Worm (Caenorhabditis elegans) whole organism, L2 larva: ENCODE measurements around the gene srbc-5.

Experiments used
- C34F6.9 ChIP-seq: fragments of 150-350 bp; optimal IDR thresholded peaks from 2 replicates; lab custom pipeline; 2014; ENCODE audit warnings: missing biosample characterization, missing genetic modification characterization
- R02D3.7 ChIP-seq: fragments of 150-350 bp; optimal IDR thresholded peaks from 2 replicates; lab custom pipeline; 2014; ENCODE audit warnings: missing biosample characterization, missing genetic modification characterization
- Y55F3AM.14 ChIP-seq: fragments of 200-800 bp; sonication (Bioruptor generic); optimal IDR thresholded peaks from 2 replicates; lab custom pipeline; 2018; ENCODE audit warnings: mild to moderate bottlenecking, missing genetic modification characterization, missing compliant biosample characterization
- aly-2 ChIP-seq: fragments of 150-350 bp; optimal IDR thresholded peaks from 2 replicates; lab custom pipeline; 2014; ENCODE audit warnings: missing biosample characterization, missing genetic modification characterization
- ama-1 ChIP-seq: fragments of 150-350 bp; optimal IDR thresholded peaks from 2 replicates; lab custom pipeline; 2018; ENCODE audit warnings: inconsistent platforms
- blmp-1 ChIP-seq: sonication (generic microtip); optimal IDR thresholded peaks from 2 replicates; lab custom pipeline; 2017; ENCODE audit warnings: missing genetic modification characterization, mild to moderate bottlenecking, missing compliant biosample characterization, antibody characterized with exemption, moderate library complexity; ENCODE audit not compliant: insufficient read depth
- ceh-16 ChIP-seq: fragments of 150-350 bp; optimal IDR thresholded peaks from 2 replicates; lab custom pipeline; 2014; ENCODE audit warnings: missing biosample characterization, missing genetic modification characterization
- ceh-82 ChIP-seq: fragments of 150-350 bp; optimal IDR thresholded peaks from 2 replicates; lab custom pipeline; 2014; ENCODE audit warnings: missing biosample characterization, missing genetic modification characterization
- crh-2 ChIP-seq: sonication (generic microtip); optimal IDR thresholded peaks from 2 replicates; lab custom pipeline; 2017; ENCODE audit warnings: missing biosample characterization, missing genetic modification characterization
- elt-3 ChIP-seq: sonication (generic microtip); optimal IDR thresholded peaks from 2 replicates; lab custom pipeline; 2017; ENCODE audit warnings: missing biosample characterization, missing genetic modification characterization
- fos-1 ChIP-seq: fragments of 150-350 bp; optimal IDR thresholded peaks from 2 replicates; lab custom pipeline; 2014; ENCODE audit warnings: missing biosample characterization, missing genetic modification characterization
- lin-13 ChIP-seq: fragments of 150-350 bp; optimal IDR thresholded peaks from 2 replicates; lab custom pipeline; 2014; ENCODE audit warnings: missing biosample characterization, missing genetic modification reagents, missing genetic modification characterization
- mbf-1 ChIP-seq: sonication (generic microtip); optimal IDR thresholded peaks from 2 replicates; lab custom pipeline; 2017; ENCODE audit warnings: missing biosample characterization, missing genetic modification characterization
- nhr-10 ChIP-seq: sonication (generic microtip); optimal IDR thresholded peaks from 2 replicates; lab custom pipeline; 2017; ENCODE audit warnings: missing biosample characterization, missing genetic modification characterization
- nhr-11 ChIP-seq: fragments of 150-350 bp; optimal IDR thresholded peaks from 2 replicates; lab custom pipeline; 2014; ENCODE audit warnings: missing biosample characterization, missing genetic modification characterization
- nhr-129 ChIP-seq: fragments of 150-350 bp; optimal IDR thresholded peaks from 2 replicates; lab custom pipeline; 2014; ENCODE audit warnings: missing biosample characterization, missing genetic modification characterization
- nhr-21 ChIP-seq: fragments of 150-350 bp; optimal IDR thresholded peaks from 2 replicates; lab custom pipeline; 2014; ENCODE audit warnings: missing biosample characterization, missing genetic modification characterization
- nhr-237 ChIP-seq: fragments of 150-350 bp; optimal IDR thresholded peaks from 2 replicates; lab custom pipeline; 2014; ENCODE audit warnings: missing biosample characterization, missing genetic modification characterization
- nhr-25 ChIP-seq: fragments of 150-350 bp; sonication (generic microtip); optimal IDR thresholded peaks from 3 replicates; lab custom pipeline; 2014; ENCODE audit warnings: missing biosample characterization, missing genetic modification characterization
- nhr-6 ChIP-seq: fragments of 150-350 bp; optimal IDR thresholded peaks from 2 replicates; lab custom pipeline; 2014; ENCODE audit warnings: missing biosample characterization, missing genetic modification characterization
- nhr-77 ChIP-seq: fragments of 150-350 bp; optimal IDR thresholded peaks from 2 replicates; lab custom pipeline; 2014; ENCODE audit warnings: missing biosample characterization, missing genetic modification characterization
- peb-1 ChIP-seq: fragments of 150-350 bp; optimal IDR thresholded peaks from 2 replicates; lab custom pipeline; 2014; ENCODE audit warnings: missing biosample characterization, missing genetic modification characterization
- sem-4 ChIP-seq: fragments of 150-350 bp; optimal IDR thresholded peaks from 2 replicates; lab custom pipeline; 2014; ENCODE audit warnings: missing biosample characterization, missing genetic modification reagents, missing genetic modification characterization
- skn-1 ChIP-seq: sonication (generic microtip); optimal IDR thresholded peaks from 2 replicates; lab custom pipeline; 2017; ENCODE audit warnings: missing biosample characterization, missing genetic modification characterization
- sma-9 ChIP-seq, 2 experiments: fragments of 150-350 bp in 1 of 2; sonication (generic microtip) in 1 of 2; optimal IDR thresholded peaks; 2 replicates each; lab custom pipeline; 2014 to 2016; ENCODE audit warnings: missing genetic modification characterization in 2 of 2, mild to moderate bottlenecking in 1 of 2, missing biosample characterization in 1 of 2, missing compliant biosample characterization in 1 of 2, missing genetic modification reagents in 1 of 2, moderate library complexity in 1 of 2
- snpc-4 ChIP-seq: fragments of 150-350 bp; optimal IDR thresholded peaks from 2 replicates; lab custom pipeline; 2014; ENCODE audit warnings: missing biosample characterization, missing genetic modification characterization
- unc-39 ChIP-seq: fragments of 150-350 bp; optimal IDR thresholded peaks from 2 replicates; lab custom pipeline; 2014; ENCODE audit warnings: missing biosample characterization, missing genetic modification characterization
- unc-55 ChIP-seq: fragments of 150-350 bp; sonication (generic microtip); optimal IDR thresholded peaks from 3 replicates; lab custom pipeline; 2014; ENCODE audit warnings: missing biosample characterization, missing genetic modification reagents, missing genetic modification characterization
- zag-1 ChIP-seq: fragments of 150-350 bp; optimal IDR thresholded peaks from 2 replicates; lab custom pipeline; 2014; ENCODE audit warnings: missing biosample characterization, missing genetic modification characterization
- ztf-1 ChIP-seq: fragments of 200-800 bp; sonication (Bioruptor generic); conservative IDR thresholded peaks from 2 replicates; pipeline ENCODE4 v1.3.6; 2022; ENCODE audit warnings: missing genetic modification characterization, missing compliant biosample characterization

Gene srbc-5

ce11 chrV:3236610-3237009, 23.6 kb upstream of the srbc-5 start, which contains the start of the genes K08D9.9 and str-16:
K08D9.9 (minus strand) TSS chrV:3236710.
str-16 (plus strand) TSS chrV:3236875.
- TF ChIP-seq sem-4 (tag; lab: Kevin White, UChicago) = no peak
- TF ChIP-seq nhr-25 (tag; lab: Kevin White, UChicago) = no peak

ce11 chrV:3241175-3241574, 19.0 kb upstream of the srbc-5 start, which contains the start of gene srj-11:
srj-11 (plus strand) TSS chrV:3241424.
- TF ChIP-seq zag-1 (tag; lab: Kevin White, UChicago) (no peak), skn-1 (tag; lab: Kevin White, UChicago) (no peak), sem-4 (tag; lab: Kevin White, UChicago) (no peak), nhr-25 (tag; lab: Kevin White, UChicago) (no peak), lin-13 (GFP tag; lab: Kevin White, UChicago) (no peak), sma-9 (GFP tag; optimal IDR thresholded peaks at IDR 0.05; lab: Kevin White, UChicago) (no peak), sma-9 (tag; optimal IDR thresholded peaks at IDR 0.05; lab: Kevin White, UChicago) (no peak), snpc-4 (tag; lab: Kevin White, UChicago) (no peak), nhr-10 (tag; lab: Kevin White, UChicago) (no peak), Y55F3AM.14 (GFP tag; lab: Kevin White, UChicago) (no peak)

- no peak for TF ChIP-seq crh-2 (tag; lab: Kevin White, UChicago)
- no peak for TF ChIP-seq nhr-11
- no peak for TF ChIP-seq mbf-1 (tag; lab: Kevin White, UChicago)
- no peak for TF ChIP-seq nhr-25 (tag; lab: Kevin White, UChicago)
- TF ChIP-seq nhr-129 = no peak
- no peak for TF ChIP-seq aly-2 (tag; lab: Kevin White, UChicago)
These were observed 17.2 kb upstream of the srbc-5 start, which contains the start of gene gst-23 for ce11 chrV:3242984-3243383. gst-23 (plus strand) TSS chrV:3243284.

ce11 chrV:3244703-3245102, 15.5 kb upstream of the srbc-5 start, which contains the start of gene srj-7:
srj-7 (plus strand) TSS chrV:3245003.
- no peak for TF ChIP-seq nhr-77 (tag; lab: Kevin White, UChicago)

- TF ChIP-seq ama-1 (no peak), nhr-21 (tag; lab: Kevin White, UChicago) (no peak), unc-55 (GFP tag; lab: Kevin White, UChicago) (no peak), nhr-129 (no peak), C34F6.9 (tag; lab: Kevin White, UChicago) (no peak), nhr-6 (no peak), ztf-1 (GFP tag; lab: Robert Waterston, UW) (no peak), unc-39 (tag; lab: Kevin White, UChicago) (no peak), elt-3 (no peak), Y55F3AM.14 (GFP tag; lab: Kevin White, UChicago) (no peak), fos-1 (no peak)
These were observed 12.7 kb upstream of the srbc-5 start, which contains the start of gene srj-8 for ce11 chrV:3247515-3247914. srj-8 (plus strand) TSS chrV:3247815.

ce11 chrV:3250153-3250552, 10.0 kb upstream of the srbc-5 start, which contains the start of gene T28A11.13:
T28A11.13 (minus strand) TSS chrV:3250253.
- TF ChIP-seq skn-1 (tag; lab: Kevin White, UChicago) = no peak
- TF ChIP-seq, all 48 proteins: peak for 0

ce11 chrV:3256051-3256450, 4.1 kb upstream of the srbc-5 start, which contains the start of gene srt-63:
srt-63 (minus strand) TSS chrV:3256151.
- TF ChIP-seq sem-4 (tag; lab: Kevin White, UChicago) (no peak), nhr-77 (tag; lab: Kevin White, UChicago) (no peak), blmp-1 (no peak), peb-1 (tag; lab: Kevin White, UChicago) (no peak), snpc-4 (tag; lab: Kevin White, UChicago) (no peak), lin-13 (GFP tag; lab: Kevin White, UChicago) (no peak), unc-55 (GFP tag; lab: Kevin White, UChicago) (no peak), nhr-11 (no peak), ceh-16 (tag; lab: Kevin White, UChicago) (no peak), R02D3.7 (no peak), ceh-82 (no peak), crh-2 (tag; lab: Kevin White, UChicago) (no peak), mbf-1 (tag; lab: Kevin White, UChicago) (no peak), fos-1 (no peak), ztf-1 (GFP tag; lab: Robert Waterston, UW) (no peak), nhr-237 (tag; lab: Kevin White, UChicago) (no peak), unc-39 (tag; lab: Kevin White, UChicago) (no peak)
